Fruit fly (Drosophila melanogaster) whole organism, embryonic: Measurements from ENCODE around the gene mRpL17.
A peak's percentile ranks its signal among the peaks of the same experiment; 100 is the strongest.

Experiments used
- Asciz ChIP-seq: fragments of 200-800 bp; sonication (Bioruptor generic); optimal IDR thresholded peaks from 2 replicates; lab custom pipeline; 2017; ENCODE audit warnings: missing biosample characterization, mild to moderate bottlenecking, missing genetic modification characterization, missing genetic modification reagents
- Atf3 ChIP-seq: fragments of 200-800 bp; sonication (Bioruptor generic); optimal IDR thresholded peaks from 3 replicates; lab custom pipeline; 2016; ENCODE audit warnings: missing biosample characterization, missing genetic modification characterization
- CG11085 ChIP-seq: fragments of 200-800 bp; sonication (Bioruptor generic); IDR thresholded peaks from 2 replicates; pipeline ENCODE4 v1.3.6; 2022; ENCODE audit warnings: missing biosample characterization, missing genetic modification characterization
- CG12659 ChIP-seq: fragments of 200-800 bp; sonication (Bioruptor generic); optimal IDR thresholded peaks from 3 replicates; lab custom pipeline; 2017; ENCODE audit warnings: mild to moderate bottlenecking, missing biosample characterization, missing genetic modification reagents, missing genetic modification characterization
- CG13624 ChIP-seq: fragments of 200-800 bp; sonication (Bioruptor generic); optimal IDR thresholded peaks from 2 replicates; lab custom pipeline; 2016; ENCODE audit warnings: missing biosample characterization, missing genetic modification characterization
- CG13775 ChIP-seq: fragments of 200-800 bp; sonication (Bioruptor generic); optimal IDR thresholded peaks from 3 replicates; lab custom pipeline; 2017; ENCODE audit warnings: missing biosample characterization, mild to moderate bottlenecking, missing genetic modification characterization
- CG15073 ChIP-seq: fragments of 200-800 bp; sonication (Bioruptor generic); optimal IDR thresholded peaks from 2 replicates; lab custom pipeline; 2016; ENCODE audit warnings: missing biosample characterization, missing genetic modification characterization
- CG1529 ChIP-seq: fragments of 200-800 bp; sonication (Bioruptor generic); optimal IDR thresholded peaks from 3 replicates; lab custom pipeline; 2018; ENCODE audit warnings: missing biosample characterization, missing genetic modification characterization
- CG15479 ChIP-seq: fragments of 200-800 bp; sonication (Bioruptor generic); optimal IDR thresholded peaks from 3 replicates; lab custom pipeline; 2019; ENCODE audit warnings: missing biosample characterization, mild to moderate bottlenecking, missing genetic modification characterization, moderate library complexity
- CG16863 ChIP-seq: fragments of 200-800 bp; sonication (Bioruptor generic); optimal IDR thresholded peaks from 3 replicates; lab custom pipeline; 2016; ENCODE audit warnings: missing biosample characterization, missing genetic modification characterization
- CG17385 ChIP-seq: fragments of 200-800 bp; sonication (Bioruptor generic); optimal IDR thresholded peaks from 3 replicates; lab custom pipeline; 2018; ENCODE audit warnings: missing biosample characterization, mild to moderate bottlenecking, missing genetic modification characterization
- CG17912 ChIP-seq: fragments of 200-800 bp; sonication (Bioruptor generic); optimal IDR thresholded peaks from 2 replicates; lab custom pipeline; 2018; ENCODE audit warnings: missing biosample characterization, mild to moderate bottlenecking, missing genetic modification characterization
- CG18011 ChIP-seq: fragments of 200-800 bp; sonication (Bioruptor generic); optimal IDR thresholded peaks from 2 replicates; lab custom pipeline; 2017; ENCODE audit warnings: missing biosample characterization, missing genetic modification characterization, mild to moderate bottlenecking, moderate library complexity, missing genotype
- CG18599 ChIP-seq: fragments of 200-800 bp; sonication (Bioruptor generic); optimal IDR thresholded peaks from 3 replicates; lab custom pipeline; 2017; ENCODE audit warnings: missing biosample characterization, missing genetic modification characterization, mild to moderate bottlenecking, moderate library complexity, missing genetic modification reagents
- CG2678 ChIP-seq: fragments of 200-800 bp; sonication (Bioruptor generic); optimal IDR thresholded peaks from 3 replicates; lab custom pipeline; 2019; ENCODE audit warnings: missing biosample characterization, mild to moderate bottlenecking, missing genetic modification characterization, moderate library complexity
- CG2712 ChIP-seq: fragments of 200-800 bp; optimal IDR thresholded peaks from 3 replicates; lab custom pipeline; 2019; ENCODE audit warnings: missing biosample characterization, mild to moderate bottlenecking, missing genetic modification characterization, moderate library complexity
- CG31441 ChIP-seq: fragments of 200-800 bp; sonication (Bioruptor generic); IDR thresholded peaks from 2 replicates; pipeline ENCODE4 v1.3.6; 2022; ENCODE audit warnings: missing biosample characterization, missing genetic modification characterization
- CG32532 ChIP-seq: fragments of 200-800 bp; sonication (Bioruptor generic); IDR thresholded peaks from 2 replicates; pipeline ENCODE4 v1.3.6; 2022; ENCODE audit warnings: missing biosample characterization, missing genetic modification characterization
- CG32767 ChIP-seq: fragments of 200-800 bp; sonication (Bioruptor generic); IDR thresholded peaks from 2 replicates; pipeline ENCODE4 v1.3.6; 2022; ENCODE audit warnings: missing biosample characterization, missing genetic modification characterization
- CG32772 ChIP-seq: fragments of 200-800 bp; sonication (Bioruptor generic); IDR thresholded peaks from 2 replicates; pipeline ENCODE4 v1.3.6; 2022; ENCODE audit warnings: missing biosample characterization, missing genetic modification characterization
- CG43689 ChIP-seq: fragments of 200-800 bp; sonication (Bioruptor generic); IDR thresholded peaks from 2 replicates; pipeline ENCODE4 v1.3.6; 2022; ENCODE audit warnings: missing biosample characterization, missing genetic modification characterization
- CG4854 ChIP-seq: fragments of 200-800 bp; sonication (Bioruptor generic); optimal IDR thresholded peaks from 2 replicates; lab custom pipeline; 2016; ENCODE audit warnings: missing biosample characterization, missing genetic modification characterization, inconsistent platforms
- CG6683 ChIP-seq: fragments of 200-800 bp; sonication (Bioruptor generic); optimal IDR thresholded peaks from 2 replicates; lab custom pipeline; 2017; ENCODE audit warnings: missing biosample characterization, mild to moderate bottlenecking, missing genetic modification characterization, missing genetic modification reagents
- CG6791 ChIP-seq: fragments of 200-800 bp; sonication (Bioruptor generic); IDR thresholded peaks from 3 replicates; pipeline ENCODE4 v1.3.6; 2022; ENCODE audit warnings: missing biosample characterization, missing genetic modification characterization; ENCODE audit not compliant: partially characterized antibody
- CG8290 ChIP-seq, 3 experiments: fragments of 200-800 bp; sonication (Bioruptor generic); optimal IDR thresholded peaks; 2 replicates each; lab custom pipeline; 2016 to 2019; ENCODE audit warnings: missing biosample characterization in 3 of 3, missing genetic modification characterization in 3 of 3, mild to moderate bottlenecking in 2 of 3, moderate library complexity in 1 of 3
- CG8359 ChIP-seq: fragments of 200-800 bp; sonication (Bioruptor generic); optimal IDR thresholded peaks from 2 replicates; lab custom pipeline; 2017; ENCODE audit warnings: missing biosample characterization, mild to moderate bottlenecking, missing genetic modification characterization, borderline replicate concordance
- CrebB ChIP-seq: fragments of 200-800 bp; sonication (Bioruptor generic); optimal IDR thresholded peaks from 3 replicates; lab custom pipeline; 2018; ENCODE audit warnings: missing biosample characterization, mild to moderate bottlenecking, missing genetic modification characterization
- Dll ChIP-seq: fragments of 200-800 bp; sonication (Bioruptor generic); IDR thresholded peaks from 4 replicates; pipeline ENCODE4 v1.3.6; 2022; ENCODE audit warnings: missing biosample characterization, missing genetic modification characterization; ENCODE audit not compliant: partially characterized antibody
- HHEX ChIP-seq: fragments of 200-800 bp; sonication (Bioruptor generic); optimal IDR thresholded peaks from 3 replicates; lab custom pipeline; 2017; ENCODE audit warnings: missing biosample characterization, mild to moderate bottlenecking, missing genetic modification characterization, missing genetic modification reagents
- Lpt ChIP-seq: fragments of >200 bp; optimal IDR thresholded peaks from 2 replicates; lab custom pipeline; 2018; ENCODE audit warnings: missing biosample characterization, missing genetic modification characterization
- Optix ChIP-seq: fragments of 200-800 bp; sonication (Bioruptor generic); IDR thresholded peaks from 3 replicates; pipeline ENCODE4 v1.3.6; 2022; ENCODE audit warnings: missing biosample characterization, missing genetic modification characterization
- Six4 ChIP-seq: fragments of 200-800 bp; sonication (Bioruptor generic); optimal IDR thresholded peaks from 2 replicates; lab custom pipeline; 2016; ENCODE audit warnings: missing biosample characterization, missing genetic modification characterization
- Sry-β ChIP-seq: fragments of 200-800 bp; sonication (Bioruptor generic); optimal IDR thresholded peaks from 2 replicates; lab custom pipeline; 2018; ENCODE audit warnings: missing biosample characterization, mild to moderate bottlenecking, missing genetic modification characterization, moderate library complexity
- TFAM ChIP-seq: fragments of 200-800 bp; sonication (Bioruptor generic); optimal IDR thresholded peaks from 2 replicates; lab custom pipeline; 2017; ENCODE audit warnings: missing biosample characterization, missing genetic modification characterization, inconsistent platforms
- amos ChIP-seq: fragments of 200-800 bp; sonication (Bioruptor generic); IDR thresholded peaks from 2 replicates; pipeline ENCODE4 v1.3.6; 2022; ENCODE audit warnings: missing biosample characterization, missing genetic modification characterization; ENCODE audit not compliant: partially characterized antibody
- danr ChIP-seq: fragments of 200-800 bp; sonication (Bioruptor generic); IDR thresholded peaks from 2 replicates; pipeline ENCODE4 v1.3.6; 2022; ENCODE audit warnings: missing biosample characterization, missing genetic modification characterization
- disco-r ChIP-seq: fragments of 200-800 bp; sonication (Bioruptor generic); optimal IDR thresholded peaks from 2 replicates; lab custom pipeline; 2016; ENCODE audit warnings: missing biosample characterization, missing genetic modification characterization
- emc ChIP-seq: fragments of 200-800 bp; sonication (Bioruptor generic); optimal IDR thresholded peaks from 2 replicates; lab custom pipeline; 2016; ENCODE audit warnings: missing biosample characterization, missing genetic modification characterization
- ewg ChIP-seq: fragments of 200-800 bp; sonication (Bioruptor generic); optimal IDR thresholded peaks from 3 replicates; lab custom pipeline; 2017; ENCODE audit warnings: mild to moderate bottlenecking, missing biosample characterization, missing genetic modification reagents, missing genetic modification characterization
- fu2 ChIP-seq: fragments of 200-800 bp; sonication (Bioruptor generic); optimal IDR thresholded peaks from 2 replicates; lab custom pipeline; 2016; ENCODE audit warnings: missing biosample characterization, missing genetic modification characterization
- gce ChIP-seq: fragments of 200-800 bp; sonication (Bioruptor generic); IDR thresholded peaks from 3 replicates; pipeline ENCODE4 v1.3.6; 2022; ENCODE audit warnings: missing biosample characterization, missing genetic modification characterization
- nom ChIP-seq: fragments of 200-800 bp; sonication (Bioruptor generic); optimal IDR thresholded peaks from 2 replicates; lab custom pipeline; 2017; ENCODE audit warnings: missing biosample characterization, missing genetic modification characterization, mild to moderate bottlenecking, moderate library complexity, missing genetic modification reagents
- odd ChIP-seq: fragments of 200-800 bp; sonication (Bioruptor generic); optimal IDR thresholded peaks from 2 replicates; lab custom pipeline; 2017; ENCODE audit warnings: missing biosample characterization, mild to moderate bottlenecking, missing genetic modification characterization
- pfk ChIP-seq: fragments of 200-800 bp; sonication (Bioruptor generic); optimal IDR thresholded peaks from 2 replicates; lab custom pipeline; 2018; ENCODE audit warnings: missing biosample characterization, mild to moderate bottlenecking, missing genetic modification characterization, moderate library complexity
- psq ChIP-seq: fragments of 200-800 bp; sonication (Bioruptor generic); optimal IDR thresholded peaks from 2 replicates; lab custom pipeline; 2017; ENCODE audit warnings: missing biosample characterization, missing genetic modification characterization
- sens ChIP-seq: fragments of 200-800 bp; sonication (Bioruptor generic); peaks from one replicate; lab custom pipeline; 2016; ENCODE audit warnings: missing biosample characterization, missing genetic modification characterization
- slou ChIP-seq: fragments of 200-800 bp; sonication (Bioruptor generic); optimal IDR thresholded peaks from 3 replicates; lab custom pipeline; 2016; ENCODE audit warnings: missing biosample characterization, missing genetic modification characterization
- usp ChIP-seq: fragments of >200 bp; optimal IDR thresholded peaks from 2 replicates; lab custom pipeline; 2017; ENCODE audit warnings: missing biosample characterization, missing genetic modification characterization
- yki ChIP-seq: fragments of >200 bp; optimal IDR thresholded peaks from 3 replicates; lab custom pipeline; 2018

mRpL17 gene

DNA sequence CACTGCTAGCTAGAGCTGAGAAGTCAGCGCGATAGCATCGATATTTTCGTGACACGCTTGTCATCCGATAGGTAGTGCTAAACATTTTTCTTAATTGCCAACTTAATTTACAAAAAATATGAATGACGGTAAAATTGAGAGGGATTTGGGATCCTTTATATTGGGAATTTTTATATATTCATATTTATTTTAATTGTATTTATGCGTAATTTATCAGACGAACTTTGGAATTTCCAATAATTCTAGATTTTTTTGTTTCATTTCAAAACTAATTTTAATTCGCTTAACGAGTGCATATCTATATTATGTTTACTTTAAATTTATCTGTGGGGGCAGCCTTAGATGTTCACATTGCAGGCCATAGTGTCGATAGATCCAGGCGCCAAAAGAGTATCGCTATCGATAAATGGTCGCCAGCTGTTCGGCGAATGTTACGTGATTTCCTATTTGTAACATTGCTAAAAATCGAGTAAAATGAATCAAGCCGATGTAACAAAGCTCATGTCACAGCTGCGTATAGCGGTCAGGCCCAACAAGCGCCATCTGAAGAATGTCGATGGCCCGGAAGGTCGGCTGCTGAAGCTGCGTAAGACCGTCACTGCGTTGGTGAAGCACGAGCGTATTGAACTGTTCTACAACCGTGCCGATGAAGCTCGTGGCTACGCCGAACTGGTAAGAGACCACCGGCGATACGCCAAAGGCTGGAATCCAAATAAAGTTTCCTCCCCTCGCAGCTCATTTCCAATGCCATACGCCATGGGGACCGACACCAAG, at the start of gene mRpL17, which contains the start of gene Tudor-SN:
Gene mRpL17, plus strand, starts transcription at position 402 of the 774 bp plus-strand sequence.
Gene Tudor-SN, minus strand, starts transcription at position 3 of the 774 bp plus-strand sequence.
- TF ChIP-seq CG13624 (GFP tag; lab: Kevin White, UChicago) = no peak
- TF ChIP-seq odd = peak; percentile 28
- TF ChIP-seq gce (GFP tag; lab: Robert Waterston, UW) = no peak
- TF ChIP-seq CG4854 (GFP tag; lab: Kevin White, UChicago) = peak; percentile 12
- TF ChIP-seq ewg (GFP tag; lab: Kevin White, UChicago) = peak; percentile 44
- TF ChIP-seq CG16863 = peak; percentile 5
- TF ChIP-seq Optix = no peak
- TF ChIP-seq Lpt (GFP tag; lab: Kevin White, UChicago) = no peak
- no peak for TF ChIP-seq CG43689
- peak; percentile 52; the same call in 1 of the 2 replicates for TF ChIP-seq CG11085 (GFP tag; lab: Robert Waterston, UW)
- no peak for TF ChIP-seq CG8359 (GFP tag; lab: Kevin White, UChicago)
- no peak for TF ChIP-seq CrebB (tag; lab: Kevin White, UChicago)
- TF ChIP-seq CG15073 = no peak
- TF ChIP-seq nom (GFP tag; lab: Kevin White, UChicago) = no peak
- TF ChIP-seq CG8290 (GFP tag; optimal IDR thresholded peaks at IDR 0.05; lab: Kevin White, UChicago) = peak; percentile 21
- peak in 1 of 2 experiments; percentile 35 for TF ChIP-seq CG8290 (tag; optimal IDR thresholded peaks at IDR 0.05; lab: Kevin White, UChicago)
- peak; percentile 96 for TF ChIP-seq Dll (GFP tag; lab: Robert Waterston, UW)
- TF ChIP-seq Six4 (GFP tag; lab: Kevin White, UChicago) = peak; percentile 37
- peak; percentile 55 for TF ChIP-seq Sry-β
- TF ChIP-seq CG32532 (GFP tag; lab: Robert Waterston, UW) = peak; percentile 40; the same call in 1 of the 2 replicates
- no peak for TF ChIP-seq yki (lab: Kevin White, UChicago)
- peak; percentile 69 for TF ChIP-seq CG2712 (tag; lab: Kevin White, UChicago)
- no peak for TF ChIP-seq danr (GFP tag; lab: Robert Waterston, UW)
- no peak for TF ChIP-seq CG32772 (GFP tag; lab: Robert Waterston, UW)
- no peak for TF ChIP-seq disco-r (GFP tag; lab: Kevin White, UChicago)
- peak; percentile 68 for TF ChIP-seq CG13775 (GFP tag; lab: Kevin White, UChicago)
- no peak for TF ChIP-seq pfk (GFP tag; lab: Kevin White, UChicago)
- TF ChIP-seq CG18011 (GFP tag; lab: Kevin White, UChicago) = no peak
- no peak for TF ChIP-seq CG6683 (GFP tag; lab: Kevin White, UChicago)
- peak; percentile 44 for TF ChIP-seq CG18599 (GFP tag; lab: Kevin White, UChicago)
- peak; percentile 2 for TF ChIP-seq psq (GFP tag; lab: Kevin White, UChicago)
- peak; percentile 57; the same call in 1 of the 2 replicates for TF ChIP-seq CG31441 (GFP tag; lab: Robert Waterston, UW)
- no peak for TF ChIP-seq CG17912
- no peak for TF ChIP-seq CG32767
- TF ChIP-seq CG6791 = peak; percentile 98
- peak; percentile 47 for TF ChIP-seq CG2678 (tag; lab: Kevin White, UChicago)
- peak; percentile 99 for TF ChIP-seq amos (GFP tag; lab: Robert Waterston, UW)
- TF ChIP-seq CG1529 = no peak
- TF ChIP-seq CG15479 (GFP tag; lab: Kevin White, UChicago) = no peak
- TF ChIP-seq sens (GFP tag; lab: Kevin White, UChicago) = peak; percentile 79
- TF ChIP-seq HHEX (GFP tag; lab: Kevin White, UChicago) = no peak
- no peak for TF ChIP-seq fu2
- TF ChIP-seq Atf3 (GFP tag; lab: Kevin White, UChicago) = no peak
- peak; percentile 9 for TF ChIP-seq slou (GFP tag; lab: Kevin White, UChicago)
- no peak for TF ChIP-seq Asciz (GFP tag; lab: Kevin White, UChicago)
- TF ChIP-seq usp = no peak
- peak; percentile 61 for TF ChIP-seq CG12659 (GFP tag; lab: Kevin White, UChicago)
- no peak for TF ChIP-seq TFAM (GFP tag; lab: Kevin White, UChicago)
- no peak for TF ChIP-seq CG17385 (GFP tag; lab: Kevin White, UChicago)
- no peak for TF ChIP-seq emc (GFP tag; lab: Kevin White, UChicago)
